Fruit fly (Drosophila melanogaster) whole organism, embryonic: ENCODE data around the gene CG4942.
A peak's percentile ranks its signal among the peaks of the same experiment; 100 is the strongest.

Source experiments
- Atf-2 ChIP-seq: fragments of 200-800 bp; sonication (Bioruptor generic); optimal IDR thresholded peaks from 2 replicates; lab custom pipeline; 2016; ENCODE audit warnings: missing biosample characterization, missing genetic modification characterization
- Bteb2 ChIP-seq: fragments of 200-800 bp; sonication (Bioruptor generic); optimal IDR thresholded peaks from 2 replicates; lab custom pipeline; 2016; ENCODE audit warnings: missing biosample characterization, missing genetic modification characterization
- CG10565 ChIP-seq: fragments of 200-800 bp; sonication (Bioruptor generic); optimal IDR thresholded peaks from 3 replicates; lab custom pipeline; 2016; ENCODE audit warnings: missing biosample characterization, mild to moderate bottlenecking, missing genetic modification characterization
- CG10959 ChIP-seq: fragments of 200-800 bp; sonication (Bioruptor generic); IDR thresholded peaks from 2 replicates; pipeline ENCODE4 v1.3.6; 2022; ENCODE audit warnings: missing biosample characterization, missing genetic modification characterization
- CG11560 ChIP-seq: fragments of 200-800 bp; sonication (Bioruptor generic); IDR thresholded peaks from 3 replicates; pipeline ENCODE4 v1.3.6; 2022; ENCODE audit warnings: missing biosample characterization, missing genetic modification characterization
- CG11723 ChIP-seq: fragments of 200-800 bp; sonication (Bioruptor generic); optimal IDR thresholded peaks from 2 replicates; lab custom pipeline; 2017; ENCODE audit warnings: missing biosample characterization, mild to moderate bottlenecking, missing genetic modification characterization
- CG13296 ChIP-seq: fragments of 200-800 bp; sonication (Bioruptor generic); optimal IDR thresholded peaks from 3 replicates; lab custom pipeline; 2018; ENCODE audit warnings: missing biosample characterization, mild to moderate bottlenecking, missing genetic modification characterization
- CG13775 ChIP-seq: fragments of 200-800 bp; sonication (Bioruptor generic); optimal IDR thresholded peaks from 3 replicates; lab custom pipeline; 2017; ENCODE audit warnings: missing biosample characterization, mild to moderate bottlenecking, missing genetic modification characterization
- CG14014 ChIP-seq: fragments of 200-800 bp; sonication (Bioruptor generic); IDR thresholded peaks from 2 replicates; pipeline ENCODE4 v1.3.6; 2022; ENCODE audit warnings: missing biosample characterization, missing genetic modification characterization
- CG17359 ChIP-seq: fragments of 200-800 bp; sonication (Bioruptor generic); optimal IDR thresholded peaks from 3 replicates; lab custom pipeline; 2018; ENCODE audit warnings: missing biosample characterization, mild to moderate bottlenecking, missing genetic modification characterization, moderate library complexity
- CG17612 ChIP-seq: fragments of 200-800 bp; sonication (Bioruptor generic); IDR thresholded peaks from 2 replicates; pipeline ENCODE4 v1.3.6; 2022; ENCODE audit warnings: missing biosample characterization, missing genetic modification characterization
- CG18619 ChIP-seq: fragments of 200-800 bp; sonication (Bioruptor generic); optimal IDR thresholded peaks from 3 replicates; lab custom pipeline; 2017; ENCODE audit warnings: missing biosample characterization, mild to moderate bottlenecking, missing genetic modification characterization
- CG2875 ChIP-seq: fragments of 200-800 bp; sonication (Bioruptor generic); optimal IDR thresholded peaks from 2 replicates; lab custom pipeline; 2017; ENCODE audit warnings: missing biosample characterization, mild to moderate bottlenecking, missing genetic modification characterization, missing genetic modification reagents
- CG3281 ChIP-seq: fragments of 200-800 bp; sonication (Bioruptor generic); optimal IDR thresholded peaks from 3 replicates; lab custom pipeline; 2017; ENCODE audit warnings: missing biosample characterization, mild to moderate bottlenecking, missing genetic modification characterization
- CG3726 ChIP-seq: fragments of 200-800 bp; sonication (Bioruptor generic); IDR thresholded peaks from 3 replicates; pipeline ENCODE4, ENCODE4 v1.3.6; 2022; ENCODE audit warnings: missing biosample characterization, missing genetic modification characterization
- CG4328 ChIP-seq: fragments of 200-800 bp; sonication (Bioruptor generic); optimal IDR thresholded peaks from 3 replicates; lab custom pipeline; 2017; ENCODE audit warnings: missing biosample characterization, missing genetic modification reagents, missing genetic modification characterization
- CG5180 ChIP-seq: fragments of 200-800 bp; sonication (Bioruptor generic); optimal IDR thresholded peaks from 3 replicates; lab custom pipeline; 2017; ENCODE audit warnings: missing biosample characterization, missing genetic modification characterization, mild to moderate bottlenecking, moderate library complexity, missing genetic modification reagents
- CG6654 ChIP-seq: fragments of 200-800 bp; sonication (Bioruptor generic); optimal IDR thresholded peaks from 2 replicates; lab custom pipeline; 2017; ENCODE audit warnings: missing biosample characterization, mild to moderate bottlenecking, missing genetic modification characterization
- CG7786 ChIP-seq: fragments of 200-800 bp; sonication (Bioruptor generic); optimal IDR thresholded peaks from 2 replicates; lab custom pipeline; 2016; ENCODE audit warnings: missing biosample characterization, missing genetic modification characterization
- CG7963 ChIP-seq: fragments of 200-800 bp; sonication (Bioruptor generic); IDR thresholded peaks from 3 replicates; pipeline ENCODE4 v1.3.6; 2022; ENCODE audit warnings: missing biosample characterization, missing genetic modification characterization; ENCODE audit not compliant: partially characterized antibody
- CG8290 ChIP-seq, 3 experiments: fragments of 200-800 bp; sonication (Bioruptor generic); optimal IDR thresholded peaks; 2 replicates each; lab custom pipeline; 2016 to 2019; ENCODE audit warnings: missing biosample characterization in 3 of 3, missing genetic modification characterization in 3 of 3, mild to moderate bottlenecking in 2 of 3, moderate library complexity in 1 of 3
- CG8944 ChIP-seq: fragments of 200-800 bp; sonication (Bioruptor generic); optimal IDR thresholded peaks from 3 replicates; lab custom pipeline; 2016; ENCODE audit warnings: missing biosample characterization, missing genetic modification characterization
- Dp ChIP-seq: fragments of 200-800 bp; sonication (Bioruptor generic); optimal IDR thresholded peaks from 2 replicates; lab custom pipeline; 2018; ENCODE audit warnings: missing biosample characterization, mild to moderate bottlenecking, missing genetic modification characterization, moderate library complexity
- Elba2 ChIP-seq: fragments of 200-800 bp; sonication (Bioruptor generic); optimal IDR thresholded peaks from 3 replicates; lab custom pipeline; 2016; ENCODE audit warnings: missing biosample characterization, missing genetic modification characterization
- Fer1 ChIP-seq: fragments of 200-800 bp; sonication (Bioruptor generic); optimal IDR thresholded peaks from 2 replicates; lab custom pipeline; 2017; ENCODE audit warnings: missing biosample characterization, mild to moderate bottlenecking, missing genetic modification characterization
- HLH3B ChIP-seq: fragments of 200-800 bp; sonication (Bioruptor generic); IDR thresholded peaks from 2 replicates; pipeline ENCODE4 v1.3.6; 2022; ENCODE audit warnings: missing biosample characterization, missing genetic modification characterization
- MBD-R2 ChIP-seq: fragments of 200-800 bp; sonication (Bioruptor generic); IDR thresholded peaks from 2 replicates; pipeline ENCODE4 v1.3.6; 2022; ENCODE audit warnings: missing biosample characterization, missing genetic modification characterization
- Mes4 ChIP-seq: fragments of 200-800 bp; sonication (Bioruptor generic); optimal IDR thresholded peaks from 2 replicates; lab custom pipeline; 2016; ENCODE audit warnings: missing biosample characterization, missing genetic modification characterization
- Oli ChIP-seq: fragments of 200-800 bp; sonication (Bioruptor generic); optimal IDR thresholded peaks from 2 replicates; lab custom pipeline; 2018; ENCODE audit warnings: missing biosample characterization, mild to moderate bottlenecking, missing genetic modification characterization, moderate library complexity
- Rfx ChIP-seq: fragments of 200-800 bp; sonication (Bioruptor generic); IDR thresholded peaks from 2 replicates; pipeline ENCODE4 v1.3.6; 2022; ENCODE audit warnings: missing biosample characterization, missing genetic modification characterization
- Spps ChIP-seq: fragments of 200-800 bp; sonication (Bioruptor generic); optimal IDR thresholded peaks from 2 replicates; lab custom pipeline; 2018; ENCODE audit warnings: missing biosample characterization, mild to moderate bottlenecking, missing genetic modification characterization
- Sry-β ChIP-seq: fragments of 200-800 bp; sonication (Bioruptor generic); optimal IDR thresholded peaks from 2 replicates; lab custom pipeline; 2018; ENCODE audit warnings: missing biosample characterization, mild to moderate bottlenecking, missing genetic modification characterization, moderate library complexity
- Usf ChIP-seq: fragments of 200-800 bp; sonication (Bioruptor generic); optimal IDR thresholded peaks from 2 replicates; lab custom pipeline; 2017; ENCODE audit warnings: missing genotype, missing biosample characterization, missing genetic modification characterization
- ato ChIP-seq: fragments of 200-800 bp; sonication (Bioruptor generic); IDR thresholded peaks from 2 replicates; pipeline ENCODE4 v1.3.6; 2022; ENCODE audit warnings: missing biosample characterization, missing genetic modification characterization; ENCODE audit not compliant: partially characterized antibody
- crc ChIP-seq: fragments of 200-800 bp; sonication (Bioruptor generic); optimal IDR thresholded peaks from 2 replicates; lab custom pipeline; 2016; ENCODE audit warnings: missing biosample characterization, missing genetic modification characterization
- croc ChIP-seq: fragments of 200-800 bp; sonication (Bioruptor generic); conservative IDR thresholded peaks from 3 replicates; pipeline ENCODE4 v1.3.6; 2022; ENCODE audit warnings: missing biosample characterization, missing genetic modification characterization
- da ChIP-seq: fragments of 200-800 bp; sonication (Bioruptor generic); optimal IDR thresholded peaks from 2 replicates; lab custom pipeline; 2016; ENCODE audit warnings: missing biosample characterization, missing genetic modification characterization
- gsb ChIP-seq: fragments of 200-800 bp; sonication (Bioruptor generic); IDR thresholded peaks from 2 replicates; pipeline ENCODE4 v1.3.6; 2022; ENCODE audit warnings: missing biosample characterization, missing genetic modification characterization
- gsb-n ChIP-seq: fragments of 200-800 bp; sonication (Bioruptor generic); optimal IDR thresholded peaks from 3 replicates; lab custom pipeline; 2018; ENCODE audit warnings: missing biosample characterization, mild to moderate bottlenecking, missing genetic modification characterization
- hkb ChIP-seq, 2 experiments: fragments of 200-800 bp in 1 of 2; fragments of >200 bp in 1 of 2; sonication (Bioruptor generic) in 1 of 2; IDR thresholded peaks in 1 of 2; optimal IDR thresholded peaks in 1 of 2; 2 replicates each; pipeline versions ENCODE4 v1.3.6 to Lab custom; 2017 to 2022; ENCODE audit warnings: missing biosample characterization in 1 of 2, missing genetic modification characterization in 1 of 2
- ind ChIP-seq: fragments of 200-800 bp; sonication (Bioruptor generic); optimal IDR thresholded peaks from 3 replicates; lab custom pipeline; 2016; ENCODE audit warnings: missing biosample characterization, missing genetic modification characterization
- lab ChIP-seq: fragments of 200-800 bp; sonication (Bioruptor generic); optimal IDR thresholded peaks from 3 replicates; lab custom pipeline; 2017; ENCODE audit warnings: missing biosample characterization, missing genetic modification characterization, mild to moderate bottlenecking, moderate library complexity, missing genetic modification reagents
- lilli ChIP-seq: fragments of 200-800 bp; sonication (Bioruptor generic); optimal IDR thresholded peaks from 3 replicates; lab custom pipeline; 2016; ENCODE audit warnings: missing biosample characterization, missing genetic modification characterization
- pzg ChIP-seq: fragments of 200-800 bp; sonication (Bioruptor generic); optimal IDR thresholded peaks from 3 replicates; lab custom pipeline; 2018; ENCODE audit warnings: missing biosample characterization, mild to moderate bottlenecking, missing genetic modification characterization, moderate library complexity
- tin ChIP-seq: fragments of 200-800 bp; sonication (Bioruptor generic); optimal IDR thresholded peaks from 3 replicates; lab custom pipeline; 2016; ENCODE audit warnings: missing biosample characterization, missing genetic modification characterization
- tll ChIP-seq, 2 experiments: fragments of 200-800 bp in 1 of 2; fragments of >200 bp in 1 of 2; sonication (Bioruptor generic) in 1 of 2; optimal IDR thresholded peaks; 2 replicates each; lab custom pipeline; 2017 to 2019; ENCODE audit warnings: missing biosample characterization in 2 of 2, missing genetic modification characterization in 2 of 2, mild to moderate bottlenecking in 1 of 2, moderate library complexity in 1 of 2
- twi ChIP-seq: fragments of 200-800 bp; optimal IDR thresholded peaks from 2 replicates; lab custom pipeline; 2019; ENCODE audit warnings: missing biosample characterization, mild to moderate bottlenecking, missing genetic modification characterization, moderate library complexity
- wek ChIP-seq: fragments of 200-800 bp; sonication (Bioruptor generic); optimal IDR thresholded peaks from 3 replicates; lab custom pipeline; 2018; ENCODE audit warnings: missing biosample characterization, mild to moderate bottlenecking, missing genetic modification characterization, moderate library complexity
- zen ChIP-seq: fragments of 200-800 bp; sonication (Bioruptor generic); optimal IDR thresholded peaks from 3 replicates; lab custom pipeline; 2018; ENCODE audit warnings: missing biosample characterization, mild to moderate bottlenecking, missing genetic modification characterization, moderate library complexity
- zfh2 ChIP-seq: fragments of 200-800 bp; sonication (Bioruptor generic); optimal IDR thresholded peaks from 2 replicates; lab custom pipeline; 2016; ENCODE audit warnings: missing biosample characterization, missing genetic modification characterization

Gene CG4942

dm6 chr3L:9023627-9024026 is 49.3 kb upstream of the CG4942 start (continued):
- TF ChIP-seq Usf (peak; percentile 60), Elba2 (GFP tag; lab: Kevin White, UChicago) (peak; percentile 71), lab (GFP tag; lab: Kevin White, UChicago) (peak; percentile 43), twi (tag; lab: Kevin White, UChicago) (peak; percentile 57), Spps (tag; lab: Kevin White, UChicago) (peak; percentile 65), ind (peak; percentile 37), CG5180 (no peak), gsb (GFP tag; lab: Robert Waterston, UW) (no peak), Atf-2 (GFP tag; lab: Kevin White, UChicago) (peak; percentile 46), CG10565 (GFP tag; lab: Kevin White, UChicago) (no peak), Oli (tag; lab: Kevin White, UChicago) (peak; percentile 56), wek (GFP tag; lab: Kevin White, UChicago) (no peak), CG10959 (GFP tag; lab: Robert Waterston, UW) (peak; percentile 87), ato (GFP tag; lab: Robert Waterston, UW) (no peak), da (GFP tag; lab: Kevin White, UChicago) (no peak), tll (GFP tag; optimal IDR thresholded peaks at IDR 0.05; lab: Kevin White, UChicago) (peak in 1 of 2 experiments; percentile 77), CG11560 (tag; lab: Robert Waterston, UW) (no peak), Dp (no peak), CG3281 (GFP tag; lab: Kevin White, UChicago) (peak; percentile 35), Bteb2 (GFP tag; lab: Kevin White, UChicago) (peak; percentile 2), CG18619 (GFP tag; lab: Kevin White, UChicago) (peak; percentile 26), hkb (optimal IDR thresholded peaks at IDR 0.05; lab: Kevin White, UChicago) (no peak), hkb (GFP tag; IDR thresholded peaks at IDR 0.05; lab: Robert Waterston, UW) (peak; percentile 64), MBD-R2 (GFP tag; lab: Robert Waterston, UW) (0 out of 2 replicates have a peak, but pooled peaks have one; percentile 22), croc (GFP tag; lab: Robert Waterston, UW) (peak; percentile 69), zfh2 (GFP tag; lab: Kevin White, UChicago) (peak; percentile 6), CG3726 (no peak), tin (GFP tag; lab: Kevin White, UChicago) (peak; percentile 61), HLH3B (GFP tag; lab: Robert Waterston, UW) (no peak), gsb-n (tag; lab: Kevin White, UChicago) (peak; percentile 45), Fer1 (no peak), CG7786 (peak; percentile 35), CG17359 (tag; lab: Kevin White, UChicago) (peak; percentile 49), zen (tag; lab: Kevin White, UChicago) (peak; percentile 90), CG2875 (GFP tag; lab: Kevin White, UChicago) (peak; percentile 46), Sry-β (GFP tag; lab: Kevin White, UChicago) (no peak), pzg (GFP tag; lab: Kevin White, UChicago) (no peak), CG13296 (GFP tag; lab: Kevin White, UChicago) (no peak), CG17612 (GFP tag; lab: Robert Waterston, UW) (no peak), CG11723 (peak; percentile 10), CG8944 (GFP tag; lab: Kevin White, UChicago) (peak; percentile 55), CG14014 (GFP tag; lab: Robert Waterston, UW) (no peak), CG13775 (GFP tag; lab: Kevin White, UChicago) (peak; percentile 77), CG7963 (GFP tag; lab: Robert Waterston, UW) (no peak), crc (GFP tag; lab: Kevin White, UChicago) (peak; percentile 15), CG4328 (GFP tag; lab: Kevin White, UChicago) (no peak), Rfx (GFP tag; lab: Robert Waterston, UW) (peak; percentile 38), CG6654 (GFP tag; lab: Kevin White, UChicago) (no peak), CG8290 (GFP tag; optimal IDR thresholded peaks at IDR 0.05; lab: Kevin White, UChicago) (peak; percentile 40), CG8290 (tag; optimal IDR thresholded peaks at IDR 0.05; lab: Kevin White, UChicago) (peak in 1 of 2 experiments; percentile 34), Mes4 (peak; percentile 51), lilli (GFP tag; lab: Kevin White, UChicago) (peak; percentile 73)
